Fruit fly (Drosophila melanogaster): ENCODE data around the gene CG6067.

CG6067 gene

DNA sequence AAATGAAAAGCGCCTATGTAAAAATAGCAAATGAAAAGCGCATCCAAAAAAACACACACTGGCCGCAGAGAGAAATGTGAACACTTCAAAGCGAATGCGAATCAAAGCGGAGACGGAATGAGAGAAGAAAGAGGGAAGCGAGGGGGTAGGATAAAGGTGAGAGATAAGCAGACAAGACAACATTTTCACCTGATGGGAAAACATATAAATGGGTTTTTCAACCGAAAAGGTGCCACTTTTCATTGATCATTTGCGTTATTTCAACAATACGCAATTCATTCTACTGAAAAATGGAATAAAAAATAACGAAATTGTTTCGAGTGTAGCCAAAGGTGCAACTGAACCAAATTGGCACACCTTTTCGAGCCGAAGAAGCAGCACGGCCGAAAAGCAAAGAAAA, 21.7 kb downstream of the CG6067 start:
- TF ChIP-seq Hr78 (GFP tag; optimal IDR thresholded peaks at IDR 0.05) (no peak), rgr (GFP tag; optimal IDR thresholded peaks at IDR 0.05) (no peak), jim (GFP tag; optimal IDR thresholded peaks at IDR 0.05) (no peak), pan (optimal IDR thresholded peaks at IDR 0.05) (no peak), sv (GFP tag; optimal IDR thresholded peaks at IDR 0.05) (no peak), dsf (GFP tag; optimal IDR thresholded peaks at IDR 0.05; ENCODE audit: borderline replicate concordance) (no peak), woc (GFP tag; optimal IDR thresholded peaks at IDR 0.05) (no peak), Hnf4 (GFP tag; optimal IDR thresholded peaks at IDR 0.05) (no peak), sage (GFP tag; optimal IDR thresholded peaks at IDR 0.05) (no peak), CG9705 (GFP tag; optimal IDR thresholded peaks at IDR 0.05) (no peak), Rel (GFP tag; optimal IDR thresholded peaks at IDR 0.05) (no peak), Rel (tag; optimal IDR thresholded peaks at IDR 0.05) (no peak), tai (GFP tag; optimal IDR thresholded peaks at IDR 0.05) (no peak), dmrt93B (GFP tag; optimal IDR thresholded peaks at IDR 0.05) (no peak), h (GFP tag; optimal IDR thresholded peaks at IDR 0.05) (no peak), Hr83 (GFP tag; optimal IDR thresholded peaks at IDR 0.05; ENCODE audit: poor library complexity, severe bottlenecking) (no peak)

DNA sequence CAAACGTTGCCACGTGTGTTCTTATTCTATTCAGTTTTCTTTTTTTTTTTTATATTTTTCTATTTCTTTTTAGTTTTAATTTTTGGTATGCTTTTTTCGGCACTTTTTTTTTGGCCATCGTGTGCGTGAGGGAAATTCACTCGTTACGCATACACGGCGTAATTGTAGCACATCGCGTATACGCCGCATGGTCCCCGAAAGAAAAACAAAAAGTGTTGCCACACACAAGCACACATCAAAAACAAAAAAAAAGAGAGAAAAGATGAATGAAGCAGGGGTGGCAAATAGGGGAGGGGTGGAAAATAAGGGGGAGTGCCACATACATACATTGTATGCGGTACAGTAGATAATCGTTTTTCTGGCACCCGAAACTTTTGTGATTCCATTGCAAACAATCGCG, 22.3 kb downstream of the CG6067 start:
- TF ChIP-seq HLH106 (tag; optimal IDR thresholded peaks at IDR 0.05), result no peak
- no peak for TF ChIP-seq GATAd (GFP tag; optimal IDR thresholded peaks at IDR 0.05)
- no peak for TF ChIP-seq psq (GFP tag; optimal IDR thresholded peaks at IDR 0.05)
- no peak for TF ChIP-seq dsf (GFP tag; optimal IDR thresholded peaks at IDR 0.05; ENCODE audit: borderline replicate concordance)
- no peak for TF ChIP-seq pan (optimal IDR thresholded peaks at IDR 0.05)
- no peak for TF ChIP-seq sv (GFP tag; optimal IDR thresholded peaks at IDR 0.05)
- TF ChIP-seq Hnf4 (GFP tag; optimal IDR thresholded peaks at IDR 0.05), result no peak
- TF ChIP-seq ey (GFP tag; optimal IDR thresholded peaks at IDR 0.05), result no peak
- TF ChIP-seq CG9705 (GFP tag; optimal IDR thresholded peaks at IDR 0.05), result no peak
- TF ChIP-seq brk (GFP tag; optimal IDR thresholded peaks at IDR 0.05), result no peak
- TF ChIP-seq Myc (optimal IDR thresholded peaks at IDR 0.05), result no peak
- TF ChIP-seq CrebA (GFP tag; optimal IDR thresholded peaks at IDR 0.05; ENCODE audit: borderline replicate concordance), result no peak
- no peak for TF ChIP-seq Jra (GFP tag; optimal IDR thresholded peaks at IDR 0.05)
- no peak for TF ChIP-seq tai (GFP tag; optimal IDR thresholded peaks at IDR 0.05)
- no peak for TF ChIP-seq Vsx2 (GFP tag; optimal IDR thresholded peaks at IDR 0.05; ENCODE audit: partially characterized antibody)
- no peak for TF ChIP-seq CG32264 (GFP tag; optimal IDR thresholded peaks at IDR 0.05)
- TF ChIP-seq foxo (GFP tag; optimal IDR thresholded peaks at IDR 0.05), result no peak
- no peak for TF ChIP-seq h (GFP tag; optimal IDR thresholded peaks at IDR 0.05)
- TF ChIP-seq dmrt93B (GFP tag; optimal IDR thresholded peaks at IDR 0.05), result no peak

DNA sequence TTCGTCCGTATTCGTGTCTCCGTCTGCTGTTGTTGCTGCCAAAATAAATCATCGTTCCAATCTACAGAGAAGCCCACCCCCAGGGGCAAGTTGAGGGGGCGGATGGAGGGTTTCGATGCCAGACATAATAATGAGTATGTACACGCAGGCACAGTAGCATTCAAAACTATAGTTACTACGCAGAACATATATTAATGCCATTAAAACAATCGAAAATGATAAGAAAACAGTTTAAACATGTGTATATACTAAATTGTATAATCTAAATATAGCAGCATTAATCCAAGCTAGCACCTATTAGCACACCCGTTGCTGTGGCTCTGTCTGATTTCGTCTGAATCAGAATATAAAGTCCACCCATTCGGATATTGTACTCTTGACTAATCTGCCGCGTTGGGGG, 25.5 kb downstream of the CG6067 start:
- TF ChIP-seq usp (GFP tag; optimal IDR thresholded peaks at IDR 0.05) (no peak), fru (GFP tag; optimal IDR thresholded peaks at IDR 0.05) (peak; percentile 91), CG32264 (GFP tag; optimal IDR thresholded peaks at IDR 0.05) (peak; percentile 68), lola (GFP tag; optimal IDR thresholded peaks at IDR 0.05) (no peak), CG9705 (GFP tag; optimal IDR thresholded peaks at IDR 0.05) (peak; percentile 60), CrebA (GFP tag; optimal IDR thresholded peaks at IDR 0.05; ENCODE audit: borderline replicate concordance) (peak; percentile 89), brk (GFP tag; optimal IDR thresholded peaks at IDR 0.05) (peak; percentile 75), Myc (optimal IDR thresholded peaks at IDR 0.05) (no peak), dl (GFP tag; optimal IDR thresholded peaks at IDR 0.05; ENCODE audit: insufficient read depth in 1 of 2, partially characterized antibody in 2 of 2) (no peak), woc (GFP tag; optimal IDR thresholded peaks at IDR 0.05) (peak; percentile 66), Rel (GFP tag; optimal IDR thresholded peaks at IDR 0.05) (peak; percentile 73), Rel (tag; optimal IDR thresholded peaks at IDR 0.05) (peak; percentile 71), dsf (GFP tag; optimal IDR thresholded peaks at IDR 0.05; ENCODE audit: borderline replicate concordance) (no peak), pan (optimal IDR thresholded peaks at IDR 0.05) (no peak), Mio (GFP tag; optimal IDR thresholded peaks at IDR 0.05) (peak; percentile 68), psq (GFP tag; optimal IDR thresholded peaks at IDR 0.05) (peak; percentile 83), Dif (GFP tag; optimal IDR thresholded peaks at IDR 0.05; ENCODE audit: partially characterized antibody) (no peak), foxo (GFP tag; optimal IDR thresholded peaks at IDR 0.05) (peak in 1 of 2 experiments; percentile 94), N (GFP tag; optimal IDR thresholded peaks at IDR 0.05) (no peak), OdsH (GFP tag; optimal IDR thresholded peaks at IDR 0.05) (peak; percentile 90), br (GFP tag; optimal IDR thresholded peaks at IDR 0.05) (peak; percentile 89), dmrt93B (GFP tag; optimal IDR thresholded peaks at IDR 0.05) (peak; percentile 90), sv (GFP tag; optimal IDR thresholded peaks at IDR 0.05) (peak; percentile 2), Sp1 (GFP tag; optimal IDR thresholded peaks at IDR 0.05) (peak; percentile 89), Abd-B (GFP tag; optimal IDR thresholded peaks at IDR 0.05) (no peak), HLH106 (tag; optimal IDR thresholded peaks at IDR 0.05) (peak; percentile 91), Hr83 (GFP tag; optimal IDR thresholded peaks at IDR 0.05; ENCODE audit: poor library complexity, severe bottlenecking) (no peak), ey (GFP tag; optimal IDR thresholded peaks at IDR 0.05) (peak; percentile 92), Jra (GFP tag; optimal IDR thresholded peaks at IDR 0.05) (peak; percentile 81), Vsx2 (GFP tag; optimal IDR thresholded peaks at IDR 0.05; ENCODE audit: partially characterized antibody) (no peak), Dfd (GFP tag; optimal IDR thresholded peaks at IDR 0.05) (no peak), Hnf4 (GFP tag; optimal IDR thresholded peaks at IDR 0.05) (peak; percentile 96), sage (GFP tag; optimal IDR thresholded peaks at IDR 0.05) (peak; percentile 61), jim (GFP tag; optimal IDR thresholded peaks at IDR 0.05) (no peak), h (GFP tag; optimal IDR thresholded peaks at IDR 0.05) (peak; percentile 94), tai (GFP tag; optimal IDR thresholded peaks at IDR 0.05) (no peak), GATAd (GFP tag; optimal IDR thresholded peaks at IDR 0.05) (peak; percentile 66), rgr (GFP tag; optimal IDR thresholded peaks at IDR 0.05) (peak; percentile 92), Hr78 (GFP tag; optimal IDR thresholded peaks at IDR 0.05) (no peak)
